Fruit fly (Drosophila melanogaster): ENCODE data around the gene CG32061.

Gene CG32061

dm6 chr3L:10495882-10496654 is 32.5 kb downstream of the CG32061 start:
- TF ChIP-seq CG9705 (GFP tag; optimal IDR thresholded peaks at IDR 0.05), result no peak
- TF ChIP-seq lola (GFP tag; optimal IDR thresholded peaks at IDR 0.05), result no peak
- TF ChIP-seq Dfd (GFP tag; optimal IDR thresholded peaks at IDR 0.05), result no peak
- no peak for TF ChIP-seq woc (GFP tag; optimal IDR thresholded peaks at IDR 0.05)
- TF ChIP-seq sage (GFP tag; optimal IDR thresholded peaks at IDR 0.05), result no peak
- no peak for TF ChIP-seq Mio (GFP tag; optimal IDR thresholded peaks at IDR 0.05)
- TF ChIP-seq fru (GFP tag; optimal IDR thresholded peaks at IDR 0.05), result no peak

dm6 chr3L:10504607-10505006 is 41.0 kb downstream of the CG32061 start:
- TF ChIP-seq Hnf4 (GFP tag; optimal IDR thresholded peaks at IDR 0.05) (no peak), foxo (GFP tag; optimal IDR thresholded peaks at IDR 0.05) (no peak), tai (GFP tag; optimal IDR thresholded peaks at IDR 0.05) (no peak), Dif (GFP tag; optimal IDR thresholded peaks at IDR 0.05; ENCODE audit: partially characterized antibody) (no peak), rgr (GFP tag; optimal IDR thresholded peaks at IDR 0.05) (no peak), sage (GFP tag; optimal IDR thresholded peaks at IDR 0.05) (no peak), CG32264 (GFP tag; optimal IDR thresholded peaks at IDR 0.05) (no peak), Mio (GFP tag; optimal IDR thresholded peaks at IDR 0.05) (no peak), N (GFP tag; optimal IDR thresholded peaks at IDR 0.05) (no peak), pan (optimal IDR thresholded peaks at IDR 0.05) (no peak), sv (GFP tag; optimal IDR thresholded peaks at IDR 0.05) (no peak), psq (GFP tag; optimal IDR thresholded peaks at IDR 0.05) (no peak)

dm6 chr3L:10507971-10508370 is 44.4 kb downstream of the CG32061 start:
- TF ChIP-seq GATAd (GFP tag; optimal IDR thresholded peaks at IDR 0.05) (no peak), Vsx2 (GFP tag; optimal IDR thresholded peaks at IDR 0.05; ENCODE audit: partially characterized antibody) (no peak), CrebA (GFP tag; optimal IDR thresholded peaks at IDR 0.05; ENCODE audit: borderline replicate concordance) (no peak), fru (GFP tag; optimal IDR thresholded peaks at IDR 0.05) (no peak), Myc (optimal IDR thresholded peaks at IDR 0.05) (no peak), usp (GFP tag; optimal IDR thresholded peaks at IDR 0.05) (no peak), br (GFP tag; optimal IDR thresholded peaks at IDR 0.05) (no peak), N (GFP tag; optimal IDR thresholded peaks at IDR 0.05) (no peak), jim (GFP tag; optimal IDR thresholded peaks at IDR 0.05) (no peak), Hnf4 (GFP tag; optimal IDR thresholded peaks at IDR 0.05) (no peak), dmrt93B (GFP tag; optimal IDR thresholded peaks at IDR 0.05) (no peak), Hr78 (GFP tag; optimal IDR thresholded peaks at IDR 0.05) (no peak), Mio (GFP tag; optimal IDR thresholded peaks at IDR 0.05) (no peak), CG32264 (GFP tag; optimal IDR thresholded peaks at IDR 0.05) (no peak)

- no peak for TF ChIP-seq foxo (GFP tag; optimal IDR thresholded peaks at IDR 0.05)
- TF ChIP-seq Hnf4 (GFP tag; optimal IDR thresholded peaks at IDR 0.05), result no peak
- no peak for TF ChIP-seq CG32264 (GFP tag; optimal IDR thresholded peaks at IDR 0.05)
- TF ChIP-seq brk (GFP tag; optimal IDR thresholded peaks at IDR 0.05), result no peak
- no peak for TF ChIP-seq pan (optimal IDR thresholded peaks at IDR 0.05)
- no peak for TF ChIP-seq CG9705 (GFP tag; optimal IDR thresholded peaks at IDR 0.05)
Observed at dm6 chr3L:10513412-10513811, 49.8 kb downstream of the CG32061 start.

All from whole organism, wandering third instar larva.